Worm (Caenorhabditis elegans) whole organism, L2 larva: ENCODE measurements around the gene T13A10.64.

Experiments
- C34F6.9 ChIP-seq: fragments of 150-350 bp; optimal IDR thresholded peaks from 2 replicates; lab custom pipeline; 2014; ENCODE audit warnings: missing biosample characterization, missing genetic modification characterization
- F13H6.1 ChIP-seq: sonication (generic microtip); optimal IDR thresholded peaks from 2 replicates; lab custom pipeline; 2016; ENCODE audit warnings: missing genetic modification characterization, missing compliant biosample characterization
- R02D3.7 ChIP-seq: fragments of 150-350 bp; optimal IDR thresholded peaks from 2 replicates; lab custom pipeline; 2014; ENCODE audit warnings: missing biosample characterization, missing genetic modification characterization
- ama-1 ChIP-seq: fragments of 150-350 bp; optimal IDR thresholded peaks from 2 replicates; lab custom pipeline; 2018; ENCODE audit warnings: inconsistent platforms
- ceh-16 ChIP-seq: fragments of 150-350 bp; optimal IDR thresholded peaks from 2 replicates; lab custom pipeline; 2014; ENCODE audit warnings: missing biosample characterization, missing genetic modification characterization
- crh-2 ChIP-seq: sonication (generic microtip); optimal IDR thresholded peaks from 2 replicates; lab custom pipeline; 2017; ENCODE audit warnings: missing biosample characterization, missing genetic modification characterization
- dmd-4 ChIP-seq: sonication (generic microtip); optimal IDR thresholded peaks from 2 replicates; lab custom pipeline; 2017; ENCODE audit warnings: missing biosample characterization, missing genetic modification characterization
- egl-27 ChIP-seq: sonication (generic microtip); optimal IDR thresholded peaks from 3 replicates; lab custom pipeline; 2017; ENCODE audit warnings: missing biosample characterization, missing genetic modification reagents, missing genetic modification characterization
- elt-1 ChIP-seq: fragments of 150-350 bp; optimal IDR thresholded peaks from 2 replicates; lab custom pipeline; 2014; ENCODE audit warnings: missing biosample characterization, missing genetic modification characterization
- elt-3 ChIP-seq: sonication (generic microtip); optimal IDR thresholded peaks from 2 replicates; lab custom pipeline; 2017; ENCODE audit warnings: missing biosample characterization, missing genetic modification characterization
- fos-1 ChIP-seq: fragments of 150-350 bp; optimal IDR thresholded peaks from 2 replicates; lab custom pipeline; 2014; ENCODE audit warnings: missing biosample characterization, missing genetic modification characterization
- gmeb-1 ChIP-seq: fragments of 150-350 bp; optimal IDR thresholded peaks from 2 replicates; lab custom pipeline; 2014; ENCODE audit warnings: missing biosample characterization, missing genetic modification characterization
- lin-11 ChIP-seq: fragments of 150-350 bp; sonication (generic microtip); optimal IDR thresholded peaks from 2 replicates; lab custom pipeline; 2014; ENCODE audit warnings: missing biosample characterization, missing genetic modification characterization, inconsistent platforms, mixed read lengths
- lin-39 ChIP-seq: fragments of 150-350 bp; optimal IDR thresholded peaks from 2 replicates; lab custom pipeline; 2014; ENCODE audit warnings: missing biosample characterization, missing genetic modification reagents, missing genetic modification characterization
- lsy-2 ChIP-seq, 2 experiments: fragments of 150-350 bp in 1 of 2; sonication (generic microtip) in 1 of 2; optimal IDR thresholded peaks; 2 replicates each; lab custom pipeline; 2014 to 2017; ENCODE audit warnings: missing biosample characterization in 2 of 2, missing genetic modification characterization in 2 of 2
- mbf-1 ChIP-seq: sonication (generic microtip); optimal IDR thresholded peaks from 2 replicates; lab custom pipeline; 2017; ENCODE audit warnings: missing biosample characterization, missing genetic modification characterization
- mdl-1 ChIP-seq, 2 experiments: fragments of 150-350 bp in 1 of 2; sonication (generic microtip) in 1 of 2; optimal IDR thresholded peaks; 2 replicates each; lab custom pipeline; 2017; ENCODE audit warnings: missing biosample characterization in 2 of 2, missing genetic modification characterization in 2 of 2
- nhr-10 ChIP-seq: sonication (generic microtip); optimal IDR thresholded peaks from 2 replicates; lab custom pipeline; 2017; ENCODE audit warnings: missing biosample characterization, missing genetic modification characterization
- nhr-12 ChIP-seq: fragments of 150-350 bp; optimal IDR thresholded peaks from 2 replicates; lab custom pipeline; 2014; ENCODE audit warnings: missing biosample characterization, missing genetic modification characterization
- nhr-21 ChIP-seq: fragments of 150-350 bp; optimal IDR thresholded peaks from 2 replicates; lab custom pipeline; 2014; ENCODE audit warnings: missing biosample characterization, missing genetic modification characterization
- nhr-23 ChIP-seq: fragments of 150-350 bp; optimal IDR thresholded peaks from 2 replicates; lab custom pipeline; 2014; ENCODE audit warnings: missing biosample characterization, missing genetic modification reagents, missing genetic modification characterization
- nhr-25 ChIP-seq: fragments of 150-350 bp; sonication (generic microtip); optimal IDR thresholded peaks from 3 replicates; lab custom pipeline; 2014; ENCODE audit warnings: missing biosample characterization, missing genetic modification characterization
- peb-1 ChIP-seq: fragments of 150-350 bp; optimal IDR thresholded peaks from 2 replicates; lab custom pipeline; 2014; ENCODE audit warnings: missing biosample characterization, missing genetic modification characterization
- sem-4 ChIP-seq: fragments of 150-350 bp; optimal IDR thresholded peaks from 2 replicates; lab custom pipeline; 2014; ENCODE audit warnings: missing biosample characterization, missing genetic modification reagents, missing genetic modification characterization
- skn-1 ChIP-seq: sonication (generic microtip); optimal IDR thresholded peaks from 2 replicates; lab custom pipeline; 2017; ENCODE audit warnings: missing biosample characterization, missing genetic modification characterization
- sma-3 ChIP-seq: sonication (generic microtip); optimal IDR thresholded peaks from 2 replicates; lab custom pipeline; 2016; ENCODE audit warnings: missing genetic modification reagents, missing genetic modification characterization, missing compliant biosample characterization
- unc-39 ChIP-seq: fragments of 150-350 bp; optimal IDR thresholded peaks from 2 replicates; lab custom pipeline; 2014; ENCODE audit warnings: missing biosample characterization, missing genetic modification characterization
- unc-62 ChIP-seq: fragments of 150-350 bp; optimal IDR thresholded peaks from 2 replicates; lab custom pipeline; 2014; ENCODE audit warnings: missing biosample characterization, missing genetic modification reagents, missing genetic modification characterization
- ztf-1 ChIP-seq: fragments of 200-800 bp; sonication (Bioruptor generic); conservative IDR thresholded peaks from 2 replicates; pipeline ENCODE4 v1.3.6; 2022; ENCODE audit warnings: missing genetic modification characterization, missing compliant biosample characterization
- ztf-4 ChIP-seq: fragments of 150-350 bp; optimal IDR thresholded peaks from 2 replicates; lab custom pipeline; 2014; ENCODE audit warnings: missing biosample characterization, missing genetic modification characterization

T13A10.64 gene

DNA sequence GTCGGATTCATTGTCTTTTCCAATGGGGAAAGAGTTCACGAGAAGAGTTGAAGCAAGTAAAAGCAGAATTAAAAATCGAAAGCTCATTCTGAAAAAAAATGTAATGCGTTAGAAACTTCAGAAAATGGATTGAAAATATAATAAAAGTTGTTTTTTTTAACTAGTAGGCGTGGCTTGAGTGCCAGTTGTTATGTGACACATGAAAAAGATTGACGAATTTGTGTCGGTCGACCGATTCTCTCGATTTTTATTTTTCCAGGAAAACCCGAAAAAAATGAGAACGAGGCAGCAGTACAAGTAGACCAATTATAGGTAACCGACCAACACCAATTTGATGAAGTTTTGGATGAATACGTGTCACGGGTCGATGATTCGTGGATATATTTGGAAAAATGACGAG lies 5.0 kb downstream of the T13A10.64 start, which contains the start of gene nlp-16:
TSS of gene nlp-16 (minus strand) at position 101 of the 400 bp plus-strand sequence.
- TF ChIP-seq nhr-12 (tag; lab: Kevin White, UChicago) (no peak), ceh-16 (no peak), dmd-4 (tag; lab: Kevin White, UChicago) (no peak), sem-4 (tag; lab: Kevin White, UChicago) (no peak), lin-39 (no peak), nhr-23 (tag; lab: Kevin White, UChicago) (no peak), elt-3 (tag; lab: Kevin White, UChicago) (no peak), mbf-1 (tag; lab: Kevin White, UChicago) (no peak), unc-62 (GFP tag; lab: Kevin White, UChicago) (no peak), ama-1 (lab: Kevin White, UChicago) (no peak), lin-11 (tag; lab: Kevin White, UChicago) (no peak), mdl-1 (tag; optimal IDR thresholded peaks at IDR 0.05; lab: Kevin White, UChicago) (no peak)

DNA sequence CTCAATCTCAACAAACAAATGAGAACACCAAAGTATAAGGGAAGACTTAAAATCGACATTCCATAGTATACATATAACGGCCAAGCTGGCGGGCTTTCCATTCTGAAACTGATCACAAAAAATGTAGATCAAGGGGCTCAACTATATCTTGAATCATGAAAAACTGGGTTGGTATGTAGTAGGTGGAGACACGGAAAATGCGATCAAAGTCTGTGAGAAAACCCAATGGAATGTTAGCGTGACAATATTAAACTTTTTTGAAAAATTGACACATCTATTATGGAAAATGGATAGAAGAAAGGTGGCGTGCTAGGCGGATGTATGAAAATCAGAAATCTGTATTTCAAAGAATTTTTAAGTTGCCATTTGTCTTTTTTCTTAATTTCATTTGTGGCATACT lies 8.5 kb downstream of the T13A10.64 start, which contains the start of gene srv-28:
TSS of gene srv-28 (minus strand) at position 101 of the 400 bp plus-strand sequence.
- TF ChIP-seq egl-27 (tag; lab: Kevin White, UChicago) (no peak), ama-1 (lab: Kevin White, UChicago) (no peak)

DNA sequence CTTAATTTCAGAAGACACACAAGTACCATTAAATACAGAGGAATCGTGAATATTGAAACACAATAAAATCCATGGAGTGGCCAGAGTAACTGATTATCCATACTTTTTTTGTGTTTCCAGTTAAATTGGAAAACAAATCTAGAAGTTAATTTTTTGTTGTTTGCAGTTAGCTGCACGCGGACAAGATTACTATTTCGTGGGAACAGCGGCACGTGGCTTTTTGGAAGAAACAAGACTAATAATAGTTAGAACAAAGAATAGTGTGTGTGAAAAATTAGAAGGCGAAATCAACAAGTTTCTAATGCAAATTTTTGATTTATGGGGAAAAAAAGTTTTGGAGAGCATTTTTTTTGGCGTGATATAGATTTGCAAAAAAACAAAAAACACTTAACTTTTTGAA lies 11.8 kb downstream of the T13A10.64 start, which contains the start of gene srv-29:
TSS of gene srv-29 (minus strand) at position 101 of the 400 bp plus-strand sequence.
- no peak for TF ChIP-seq F13H6.1 (tag; lab: Kevin White, UChicago)
- no peak for TF ChIP-seq skn-1 (tag; lab: Kevin White, UChicago)

DNA sequence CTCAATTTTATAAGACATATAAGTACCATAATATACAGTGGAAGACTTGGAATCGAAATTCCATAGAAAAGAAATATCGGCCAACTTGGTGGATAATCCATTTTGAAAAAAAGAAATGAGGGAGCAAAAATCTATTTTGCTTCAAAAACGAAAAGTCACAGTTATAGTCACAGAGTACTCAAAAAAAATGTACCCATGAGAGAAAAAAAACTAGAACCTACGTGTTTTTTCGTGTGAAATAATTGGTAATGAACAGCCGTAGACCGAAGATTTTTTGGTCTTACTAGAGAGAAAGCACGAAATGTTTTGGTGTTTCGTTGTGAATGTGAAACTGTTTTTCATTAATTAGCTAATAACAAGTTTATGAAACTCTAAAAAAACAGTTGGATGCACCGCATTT lies 14.6 kb downstream of the T13A10.64 start, which contains the start of gene srv-30:
TSS of gene srv-30 (minus strand) at position 101 of the 400 bp plus-strand sequence.
- TF ChIP-seq peb-1 (no peak), elt-1 (no peak), gmeb-1 (tag; lab: Kevin White, UChicago) (no peak), mbf-1 (tag; lab: Kevin White, UChicago) (no peak), nhr-25 (tag; lab: Kevin White, UChicago) (no peak), F13H6.1 (tag; lab: Kevin White, UChicago) (no peak), sma-3 (GFP tag; lab: Kevin White, UChicago) (no peak), mdl-1 (tag; optimal IDR thresholded peaks at IDR 0.05; lab: Kevin White, UChicago) (no peak), lin-11 (tag; lab: Kevin White, UChicago) (no peak)

DNA sequence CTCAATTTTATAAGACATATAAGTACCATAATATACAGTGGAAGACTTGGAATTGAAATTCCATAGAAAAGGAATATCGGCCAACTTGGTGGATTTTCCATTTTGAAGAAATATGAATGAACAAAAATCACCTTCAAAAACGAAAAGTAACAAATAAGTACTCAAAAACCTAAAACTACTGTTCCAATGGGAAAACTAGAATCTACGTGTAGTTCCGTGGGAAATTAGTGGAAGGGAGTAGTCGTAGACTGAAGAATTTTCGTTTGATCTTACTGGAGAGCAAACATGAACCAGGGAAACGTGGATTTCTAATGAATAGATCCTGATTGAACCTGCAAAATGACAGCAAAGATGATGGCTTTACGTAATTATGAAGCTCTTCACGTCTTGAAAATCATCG lies 17.2 kb downstream of the T13A10.64 start, which contains the start of gene srv-31:
TSS of gene srv-31 (minus strand) at position 101 of the 400 bp plus-strand sequence.
- TF ChIP-seq lsy-2 (tag; optimal IDR thresholded peaks at IDR 0.05; lab: Kevin White, UChicago) (no peak), nhr-21 (tag; lab: Kevin White, UChicago) (no peak), ztf-4 (tag; lab: Kevin White, UChicago) (no peak), nhr-10 (tag; lab: Kevin White, UChicago) (no peak), crh-2 (tag; lab: Kevin White, UChicago) (no peak), C34F6.9 (no peak), ztf-1 (no peak)

DNA sequence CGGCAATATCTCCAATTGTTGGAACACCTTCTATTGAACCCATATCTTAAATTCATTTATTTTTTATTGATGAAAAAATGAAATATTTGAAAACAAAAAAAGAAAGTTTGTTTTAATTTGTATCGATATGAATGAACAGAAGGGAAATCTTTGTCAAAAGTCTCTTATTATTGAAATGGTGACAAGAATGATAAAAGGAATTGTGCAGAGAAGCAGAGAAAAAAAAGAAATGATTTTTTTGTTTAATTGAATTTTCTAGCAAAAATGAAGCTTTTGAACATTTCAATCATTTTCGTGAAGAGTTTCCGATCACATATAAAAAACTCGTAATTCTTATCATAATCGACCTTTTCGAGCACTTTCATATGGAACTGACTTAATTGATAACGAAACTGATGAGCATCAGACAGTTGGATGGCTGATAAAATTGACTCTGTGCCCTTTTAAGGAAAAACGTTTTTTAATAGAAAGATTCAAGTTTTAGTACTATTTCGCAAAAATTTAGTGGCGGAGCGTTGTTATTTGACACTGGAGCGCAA lies 21.0 kb downstream of the T13A10.64 start, which contains the start of the genes aat-4 and T13A10.1:
TSS of gene aat-4 (minus strand) at position 51 of the 539 bp plus-strand sequence.
TSS of gene T13A10.1 (plus strand) at position 411 of the 539 bp plus-strand sequence.
- TF ChIP-seq lsy-2 (tag; optimal IDR thresholded peaks at IDR 0.05; lab: Kevin White, UChicago) (no peak), unc-39 (tag; lab: Kevin White, UChicago) (no peak), nhr-21 (tag; lab: Kevin White, UChicago) (no peak), ztf-4 (tag; lab: Kevin White, UChicago) (no peak), mbf-1 (tag; lab: Kevin White, UChicago) (no peak), R02D3.7 (no peak), gmeb-1 (tag; lab: Kevin White, UChicago) (peak; percentile 24), elt-3 (tag; lab: Kevin White, UChicago) (no peak), fos-1 (peak; percentile 94)
